Worm (Caenorhabditis elegans): ENCODE data around the gene mig-6.
A peak's percentile ranks its signal among the peaks of the same experiment; 100 is the strongest.

The mig-6 gene

DNA sequence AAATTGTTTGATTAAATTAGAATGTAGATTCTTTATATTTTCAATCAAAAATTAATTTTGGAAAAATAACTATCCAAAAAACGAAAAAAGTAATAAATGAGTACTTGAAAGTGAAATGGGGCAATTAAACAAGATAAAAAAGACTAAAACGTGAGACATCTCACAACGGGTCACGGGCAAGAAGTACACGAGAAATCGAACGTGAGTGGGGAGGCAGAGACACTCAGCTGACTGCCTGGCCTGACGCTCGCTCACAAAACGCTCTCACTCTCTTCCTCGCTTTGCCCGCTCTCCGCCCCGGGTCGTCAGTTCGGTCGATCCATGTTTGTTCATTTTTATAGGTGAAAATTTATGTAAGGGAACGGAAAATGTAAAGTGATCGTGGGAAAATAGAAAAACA, 21.2 kb downstream of the mig-6 start (continued):
- no peak for TF ChIP-seq unc-86 (tag; optimal IDR thresholded peaks at IDR 0.05)
- no peak for TF ChIP-seq tbx-2 (tag; optimal IDR thresholded peaks at IDR 0.05)
- peak; percentile 13 for TF ChIP-seq unc-130 (tag; optimal IDR thresholded peaks at IDR 0.05)
- no peak for TF ChIP-seq dsc-1 (tag; optimal IDR thresholded peaks at IDR 0.05)
- TF ChIP-seq irx-1 (tag; optimal IDR thresholded peaks at IDR 0.05), result no peak
- no peak for TF ChIP-seq nhr-76 (tag; optimal IDR thresholded peaks at IDR 0.05)
- no peak for TF ChIP-seq zip-4 (GFP tag; optimal IDR thresholded peaks at IDR 0.05)
- TF ChIP-seq nhr-71 (tag; optimal IDR thresholded peaks at IDR 0.05), result peak; percentile 9
- TF ChIP-seq fkh-4 (tag; optimal IDR thresholded peaks at IDR 0.05; ENCODE audit: borderline replicate concordance), result no peak
- no peak for TF ChIP-seq Y116A8C.19 (tag; optimal IDR thresholded peaks at IDR 0.05; ENCODE audit: borderline replicate concordance)
- TF ChIP-seq nhr-20 (tag; optimal IDR thresholded peaks at IDR 0.05), result peak; percentile 42
- TF ChIP-seq ceh-90 (tag; optimal IDR thresholded peaks at IDR 0.05), result no peak
- peak in 1 of 2 experiments; percentile 54 for TF ChIP-seq lin-35 (GFP tag; optimal IDR thresholded peaks at IDR 0.05)
- TF ChIP-seq lin-14 (GFP tag; optimal IDR thresholded peaks at IDR 0.05), result peak; percentile 51
- TF ChIP-seq aly-2 (tag; optimal IDR thresholded peaks at IDR 0.05), result no peak
- TF ChIP-seq hpl-2 (GFP tag; optimal IDR thresholded peaks at IDR 0.05), result no peak
- no peak for TF ChIP-seq nhr-47 (tag; optimal IDR thresholded peaks at IDR 0.05)
- peak in 1 of 2 experiments; percentile 69 for TF ChIP-seq mdl-1 (tag; optimal IDR thresholded peaks at IDR 0.05)
- TF ChIP-seq efl-3 (GFP tag; optimal IDR thresholded peaks at IDR 0.05), result no peak

DNA sequence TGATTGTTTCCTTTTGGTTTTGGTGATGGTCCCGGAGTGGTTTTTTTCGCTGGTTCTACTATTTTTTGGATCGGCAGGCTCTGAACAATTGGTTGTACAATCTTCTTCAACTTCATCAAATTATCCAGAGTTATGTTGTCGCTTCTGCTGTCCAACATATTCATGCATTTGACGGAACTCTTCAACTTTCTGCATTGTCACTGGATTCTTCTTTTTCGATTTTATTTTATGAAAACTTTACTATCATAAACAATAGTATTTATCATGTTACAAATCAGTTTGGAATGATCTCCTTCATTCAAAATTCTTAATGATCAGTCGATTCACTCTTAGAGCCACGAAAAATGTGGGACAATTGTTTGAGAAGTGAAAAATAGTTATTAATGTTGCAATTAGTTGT, 25.1 kb downstream of the mig-6 start:
- TF ChIP-seq lin-14 (GFP tag; optimal IDR thresholded peaks at IDR 0.05) (no peak), swsn-7 (tag; optimal IDR thresholded peaks at IDR 0.05) (no peak), lsy-2 (tag; optimal IDR thresholded peaks at IDR 0.05) (no peak), nhr-47 (tag; optimal IDR thresholded peaks at IDR 0.05) (no peak), mab-9 (GFP tag; IDR thresholded peaks at IDR 0.05) (no peak), ama-1 (optimal IDR thresholded peaks at IDR 0.05) (no peak)

DNA sequence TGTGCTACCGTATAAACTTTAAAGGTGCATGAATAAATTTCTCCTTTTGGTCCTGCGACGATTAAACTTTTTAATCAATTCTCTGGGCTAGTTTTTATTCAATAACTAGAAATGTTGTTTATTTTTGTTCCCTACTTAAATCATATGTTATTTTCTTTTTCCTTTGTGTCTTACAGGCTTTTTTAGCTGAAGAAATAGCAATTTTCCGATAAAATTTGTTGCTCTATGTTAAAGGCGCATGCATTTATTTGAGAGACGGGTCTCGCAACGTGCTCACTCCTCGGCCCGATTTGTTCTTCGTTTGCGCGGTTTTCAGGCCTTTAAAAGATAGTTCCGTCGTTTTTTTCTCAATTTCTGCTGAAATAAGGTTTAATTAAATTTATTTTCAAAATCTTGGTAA, 26.9 kb downstream of the mig-6 start:
- TF ChIP-seq ceh-88 (GFP tag; IDR thresholded peaks at IDR 0.05) (no peak), lin-14 (GFP tag; optimal IDR thresholded peaks at IDR 0.05) (no peak), mab-9 (GFP tag; IDR thresholded peaks at IDR 0.05) (no peak), nhr-90 (tag; optimal IDR thresholded peaks at IDR 0.05; ENCODE audit: poor library complexity) (no peak), lin-35 (GFP tag; optimal IDR thresholded peaks at IDR 0.05) (peak in 1 of 2 experiments; percentile 30), lir-3 (tag; optimal IDR thresholded peaks at IDR 0.05; ENCODE audit: poor library complexity) (no peak), fkh-10 (GFP tag; optimal IDR thresholded peaks at IDR 0.05) (no peak), dpl-1 (GFP tag; optimal IDR thresholded peaks at IDR 0.05) (peak in 1 of 3 experiments; percentile 13), hpl-2 (GFP tag; optimal IDR thresholded peaks at IDR 0.05) (no peak), ets-5 (GFP tag; IDR thresholded peaks at IDR 0.05) (no peak), efl-3 (GFP tag; optimal IDR thresholded peaks at IDR 0.05) (no peak), efl-1 (optimal IDR thresholded peaks at IDR 0.05) (no peak), efl-1 (GFP tag; optimal IDR thresholded peaks at IDR 0.05 in 1 of 2) (peak in 1 of 2 experiments; percentile 12), unc-30 (tag; optimal IDR thresholded peaks at IDR 0.05) (no peak), nhr-28 (tag; optimal IDR thresholded peaks at IDR 0.05) (no peak), nhr-71 (tag; optimal IDR thresholded peaks at IDR 0.05) (no peak)

DNA sequence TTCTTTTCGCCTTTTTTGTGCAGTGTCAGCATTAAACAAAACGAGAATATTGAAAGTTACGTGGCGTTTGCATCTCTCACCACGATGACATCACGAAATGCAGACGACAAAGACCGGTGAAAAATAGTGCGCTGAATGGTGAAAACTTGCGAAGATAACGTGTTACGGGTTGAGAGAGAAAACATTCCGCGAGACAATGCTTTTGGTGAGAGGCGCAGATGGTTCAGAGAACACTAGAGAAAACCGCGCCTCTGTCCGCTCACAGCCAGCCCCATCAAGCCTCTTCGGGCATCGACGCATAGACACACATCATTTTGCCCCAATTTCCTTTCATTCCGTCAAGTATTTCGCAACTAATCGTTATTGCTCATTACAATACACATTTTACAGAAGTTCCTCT, 27.6 kb downstream of the mig-6 start, which contains the start of the genes C37C3.9 and C37C3.18:
C37C3.9 (minus strand) TSS at position 98 of the 400 bp plus-strand sequence.
C37C3.18 (plus strand) TSS at position 391 of the 400 bp plus-strand sequence.
- TF ChIP-seq egl-27 (tag; optimal IDR thresholded peaks at IDR 0.05) (peak; percentile 5 to 15), pax-3 (tag; optimal IDR thresholded peaks at IDR 0.05) (peak; percentile 45), nhr-71 (tag; optimal IDR thresholded peaks at IDR 0.05) (peak; percentile 90), dpl-1 (GFP tag; optimal IDR thresholded peaks at IDR 0.05) (peak; percentile 52 to 60 (median 52)), nhr-19 (GFP tag; conservative IDR thresholded peaks at IDR 0.05) (peak; percentile 75), lin-35 (GFP tag; optimal IDR thresholded peaks at IDR 0.05) (peak; percentile 74 to 82), zag-1 (tag; optimal IDR thresholded peaks at IDR 0.05) (peak; percentile 39), skn-1 (tag; optimal IDR thresholded peaks at IDR 0.05) (peak; percentile 82), ztf-11 (tag; optimal IDR thresholded peaks at IDR 0.05) (no peak), isw-1 (GFP tag; IDR thresholded peaks at IDR 0.05) (peak; percentile 77), tlp-1 (tag; optimal IDR thresholded peaks at IDR 0.05) (no peak), ceh-63 (GFP tag; optimal IDR thresholded peaks at IDR 0.05) (no peak), dsc-1 (tag; optimal IDR thresholded peaks at IDR 0.05) (peak; percentile 52), ceh-88 (GFP tag; IDR thresholded peaks at IDR 0.05) (peak; percentile 29; the same call in 1 of the 2 replicates), F16B12.6 (tag; optimal IDR thresholded peaks at IDR 0.05) (peak; percentile 32), unc-86 (tag; optimal IDR thresholded peaks at IDR 0.05) (peak; percentile 77), ets-5 (GFP tag; IDR thresholded peaks at IDR 0.05) (no peak), egl-13 (tag; optimal IDR thresholded peaks at IDR 0.05) (peak; percentile 5), mdl-1 (tag; optimal IDR thresholded peaks at IDR 0.05) (peak in 1 of 2 experiments; percentile 84), nhr-90 (tag; optimal IDR thresholded peaks at IDR 0.05; ENCODE audit: poor library complexity) (peak; percentile 48), nhr-85 (tag) (peak; percentile 89), snu-23 (GFP tag; optimal IDR thresholded peaks at IDR 0.05) (peak; percentile 89), tbx-2 (tag; optimal IDR thresholded peaks at IDR 0.05) (peak; percentile 78), lin-14 (GFP tag; optimal IDR thresholded peaks at IDR 0.05) (peak; percentile 92)
